Fruit fly (Drosophila melanogaster) whole organism, wandering third instar larva: ENCODE results near the gene Atg5.

Experiments used
- Sp1 ChIP-seq: fragments of 200-800 bp; sonication (Bioruptor generic); optimal IDR thresholded peaks from 3 replicates; lab custom pipeline; 2019; ENCODE audit warnings: missing biosample characterization, mild to moderate bottlenecking, missing genetic modification characterization, moderate library complexity
- br ChIP-seq: fragments of 200-800 bp; sonication (Bioruptor generic); optimal IDR thresholded peaks from 2 replicates; lab custom pipeline; 2016; ENCODE audit warnings: missing biosample characterization, missing genetic modification characterization
- pan ChIP-seq: fragments of >200 bp; optimal IDR thresholded peaks from 2 replicates; lab custom pipeline; 2017
- sv ChIP-seq: fragments of 200-800 bp; sonication (Bioruptor generic); optimal IDR thresholded peaks from 3 replicates; lab custom pipeline; 2016; ENCODE audit warnings: missing biosample characterization, missing genetic modification characterization

DNA sequence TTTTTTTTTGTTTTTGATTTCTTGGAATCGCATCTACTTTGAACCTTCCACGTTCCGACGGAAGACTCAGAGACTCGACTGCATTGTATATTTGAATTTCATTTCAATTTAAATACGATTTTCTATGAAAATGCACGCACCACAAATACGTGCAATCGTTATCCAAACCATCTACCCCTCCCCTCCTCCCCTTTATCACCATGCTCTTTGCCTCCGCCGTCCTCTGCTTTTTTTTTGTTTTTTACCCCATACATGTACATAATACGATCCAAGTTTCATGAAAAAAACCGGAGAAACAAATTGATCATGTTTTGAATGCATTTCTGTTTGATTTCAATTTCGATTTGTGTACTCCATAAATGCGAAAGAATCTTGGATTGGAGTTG lies 3.9 kb downstream of the Atg5 start:
- TF ChIP-seq br (no peak), sv (GFP tag; lab: Kevin White, UChicago) (no peak), pan (lab: Kevin White, UChicago) (no peak), Sp1 (GFP tag; lab: Kevin White, UChicago) (no peak)
